Comparison of ENCODE assay signal across 4 fruit fly cellular contexts in genomic region chr3L:6143188-6143755, dm6.
TF ChIP-seq lines count a peak whose summit lies in the region.

Lcp65Ad (plus strand) TSS chr3L:6143395.

- TF ChIP-seq CTCF in whole organism, embryonic (GFP tag; optimal IDR thresholded peaks at IDR 0.05; lab: Kevin White, UChicago) = no peak

TF ChIP-seq in whole organism, 6 proteins besides CTCF, POLR2A, EP300 and RAD21:
- TF ChIP-seq usp (GFP tag; optimal IDR thresholded peaks at IDR 0.05; lab: Kevin White, UChicago) (no peak), Dll (optimal IDR thresholded peaks at IDR 0.05; lab: Kevin White, UChicago) (peak; percentile 37)

TF ChIP-seq in whole organism, embryonic, 481 proteins besides CTCF, POLR2A, EP300 and RAD21:
- TF ChIP-seq Blimp-1 (GFP tag; optimal IDR thresholded peaks at IDR 0.05; lab: Kevin White, UChicago) (peak; percentile 25), CG8290 (GFP tag; optimal IDR thresholded peaks at IDR 0.05; lab: Kevin White, UChicago) (no peak), CG8290 (tag; optimal IDR thresholded peaks at IDR 0.05; lab: Kevin White, UChicago) (no peak), Ets65A (GFP tag; lab: Kevin White, UChicago) (peak; percentile 85)
TF ChIP-seq in whole organism, embryonic: peak in this region for 2.

TF ChIP-seq in whole organism, prepupa, 60 proteins besides CTCF, POLR2A, EP300 and RAD21:
- TF ChIP-seq Blimp-1 (GFP tag; optimal IDR thresholded peaks at IDR 0.05; lab: Kevin White, UChicago) = peak; percentile 84
- TF ChIP-seq lz (GFP tag; optimal IDR thresholded peaks at IDR 0.05; lab: Kevin White, UChicago) = no peak
- peak; percentile 14 for TF ChIP-seq CG6808 (GFP tag; optimal IDR thresholded peaks at IDR 0.05; lab: Kevin White, UChicago)
- TF ChIP-seq CG7368 (GFP tag; optimal IDR thresholded peaks at IDR 0.05; lab: Kevin White, UChicago) = no peak
- TF ChIP-seq CG6276 (GFP tag; optimal IDR thresholded peaks at IDR 0.05; lab: Kevin White, UChicago) = no peak
- TF ChIP-seq dac (GFP tag; optimal IDR thresholded peaks at IDR 0.05; lab: Kevin White, UChicago) = no peak
- TF ChIP-seq CG16779 (tag; optimal IDR thresholded peaks at IDR 0.05; lab: Kevin White, UChicago) = no peak
- TF ChIP-seq CG1621 (tag; optimal IDR thresholded peaks at IDR 0.05; lab: Kevin White, UChicago) = no peak
- no peak for TF ChIP-seq CG6792 (GFP tag; optimal IDR thresholded peaks at IDR 0.05; lab: Kevin White, UChicago)
- TF ChIP-seq Sox102F (GFP tag; optimal IDR thresholded peaks at IDR 0.05; lab: Kevin White, UChicago) = no peak
- peak; percentile 31 to 63 for TF ChIP-seq ss (GFP tag; optimal IDR thresholded peaks at IDR 0.05; lab: Kevin White, UChicago)
- TF ChIP-seq Gug (GFP tag; IDR thresholded peaks at IDR 0.05; lab: Robert Waterston, UW) = no peak
- peak; percentile 58 for TF ChIP-seq Eip78C (GFP tag; lab: Kevin White, UChicago)

TF ChIP-seq in whole organism, pupa, 21 proteins besides CTCF, POLR2A, EP300 and RAD21:
- TF ChIP-seq EcR (GFP tag; optimal IDR thresholded peaks at IDR 0.05; lab: Kevin White, UChicago) (peak; percentile 36), fd96Ca (GFP tag; IDR thresholded peaks at IDR 0.05; lab: Robert Waterston, UW) (no peak)
TF ChIP-seq in whole organism, pupa: peak in this region for 1.
